Fruit fly (Drosophila melanogaster) whole organism, embryonic: Measurements from ENCODE around the gene orion.

Source experiments
- B-H2 ChIP-seq: fragments of 200-800 bp; sonication (Bioruptor generic); optimal IDR thresholded peaks from 2 replicates; lab custom pipeline; 2018; ENCODE audit warnings: missing biosample characterization, mild to moderate bottlenecking, missing genetic modification characterization
- CG11456 ChIP-seq: fragments of 200-800 bp; sonication (Bioruptor generic); IDR thresholded peaks from 3 replicates; pipeline ENCODE4 v1.3.6; 2022; ENCODE audit warnings: missing biosample characterization, missing genetic modification characterization
- CG11723 ChIP-seq: fragments of 200-800 bp; sonication (Bioruptor generic); optimal IDR thresholded peaks from 2 replicates; lab custom pipeline; 2017; ENCODE audit warnings: missing biosample characterization, mild to moderate bottlenecking, missing genetic modification characterization
- CG14014 ChIP-seq: fragments of 200-800 bp; sonication (Bioruptor generic); IDR thresholded peaks from 2 replicates; pipeline ENCODE4 v1.3.6; 2022; ENCODE audit warnings: missing biosample characterization, missing genetic modification characterization
- CG16779 ChIP-seq: fragments of 200-800 bp; sonication (Bioruptor generic); IDR thresholded peaks from 2 replicates; pipeline ENCODE4 v1.3.6; 2022; ENCODE audit warnings: missing biosample characterization, missing genetic modification characterization
- CG17186 ChIP-seq: fragments of 200-800 bp; sonication (Bioruptor generic); optimal IDR thresholded peaks from 3 replicates; lab custom pipeline; 2017; ENCODE audit warnings: missing biosample characterization, missing genetic modification reagents, missing genetic modification characterization
- CG2678 ChIP-seq: fragments of 200-800 bp; sonication (Bioruptor generic); optimal IDR thresholded peaks from 3 replicates; lab custom pipeline; 2019; ENCODE audit warnings: missing biosample characterization, mild to moderate bottlenecking, missing genetic modification characterization, moderate library complexity
- CG3163 ChIP-seq: fragments of 200-800 bp; sonication (Bioruptor generic); optimal IDR thresholded peaks from 3 replicates; lab custom pipeline; 2016; ENCODE audit warnings: missing biosample characterization, missing genetic modification characterization
- CG3726 ChIP-seq: fragments of 200-800 bp; sonication (Bioruptor generic); IDR thresholded peaks from 3 replicates; pipeline ENCODE4, ENCODE4 v1.3.6; 2022; ENCODE audit warnings: missing biosample characterization, missing genetic modification characterization
- CG7786 ChIP-seq: fragments of 200-800 bp; sonication (Bioruptor generic); optimal IDR thresholded peaks from 2 replicates; lab custom pipeline; 2016; ENCODE audit warnings: missing biosample characterization, missing genetic modification characterization
- CG7839 ChIP-seq: fragments of 200-800 bp; sonication (Bioruptor generic); optimal IDR thresholded peaks from 3 replicates; lab custom pipeline; 2018; ENCODE audit warnings: missing biosample characterization, mild to moderate bottlenecking, missing genetic modification characterization, moderate library complexity
- CG8290 ChIP-seq, 3 experiments: fragments of 200-800 bp; sonication (Bioruptor generic); optimal IDR thresholded peaks; 2 replicates each; lab custom pipeline; 2016 to 2019; ENCODE audit warnings: missing biosample characterization in 3 of 3, missing genetic modification characterization in 3 of 3, mild to moderate bottlenecking in 2 of 3, moderate library complexity in 1 of 3
- D19B ChIP-seq: fragments of 200-800 bp; sonication (Bioruptor generic); optimal IDR thresholded peaks from 2 replicates; lab custom pipeline; 2017; ENCODE audit warnings: missing biosample characterization, mild to moderate bottlenecking, missing genetic modification characterization
- Doc3 ChIP-seq: fragments of 200-800 bp; sonication (Bioruptor generic); IDR thresholded peaks from 3 replicates; pipeline ENCODE4 v1.3.6; 2022; ENCODE audit warnings: missing biosample characterization, missing genetic modification characterization; ENCODE audit not compliant: partially characterized antibody
- Drgx ChIP-seq: fragments of 200-800 bp; sonication (Bioruptor generic); IDR thresholded peaks from 2 replicates; pipeline ENCODE4 v1.3.6; 2022; ENCODE audit warnings: missing biosample characterization, missing genetic modification characterization
- Elba2 ChIP-seq: fragments of 200-800 bp; sonication (Bioruptor generic); optimal IDR thresholded peaks from 3 replicates; lab custom pipeline; 2016; ENCODE audit warnings: missing biosample characterization, missing genetic modification characterization
- Fer3 ChIP-seq: fragments of 200-800 bp; sonication (Bioruptor generic); optimal IDR thresholded peaks from 2 replicates; lab custom pipeline; 2018; ENCODE audit warnings: missing biosample characterization, mild to moderate bottlenecking, missing genetic modification characterization, moderate library complexity
- Hsf ChIP-seq: fragments of 200-800 bp; sonication (Bioruptor generic); optimal IDR thresholded peaks from 3 replicates; lab custom pipeline; 2016; ENCODE audit warnings: missing biosample characterization, missing genetic modification characterization
- MBD-R2 ChIP-seq: fragments of 200-800 bp; sonication (Bioruptor generic); IDR thresholded peaks from 2 replicates; pipeline ENCODE4 v1.3.6; 2022; ENCODE audit warnings: missing biosample characterization, missing genetic modification characterization
- Oaz ChIP-seq: fragments of 200-800 bp; sonication (Bioruptor generic); IDR thresholded peaks from 2 replicates; pipeline ENCODE4 v1.3.6; 2022; ENCODE audit warnings: missing biosample characterization, missing genetic modification characterization
- Oli ChIP-seq: fragments of 200-800 bp; sonication (Bioruptor generic); optimal IDR thresholded peaks from 2 replicates; lab custom pipeline; 2018; ENCODE audit warnings: missing biosample characterization, mild to moderate bottlenecking, missing genetic modification characterization, moderate library complexity
- Opbp ChIP-seq: fragments of 200-800 bp; sonication (Bioruptor generic); IDR thresholded peaks from 3 replicates; pipeline ENCODE4 v1.3.6; 2022; ENCODE audit warnings: missing biosample characterization, missing genetic modification characterization; ENCODE audit not compliant: partially characterized antibody
- Pdp1 ChIP-seq, 2 experiments: fragments of 200-800 bp; sonication (Bioruptor generic); optimal IDR thresholded peaks; 3 replicates each; lab custom pipeline; 2016; ENCODE audit warnings: missing biosample characterization in 2 of 2, missing genetic modification characterization in 2 of 2, mild to moderate bottlenecking in 1 of 2, moderate library complexity in 1 of 2
- Side ChIP-seq: fragments of 200-800 bp; sonication (Bioruptor generic); optimal IDR thresholded peaks from 2 replicates; lab custom pipeline; 2016; ENCODE audit warnings: missing biosample characterization, missing genetic modification characterization
- Usf ChIP-seq: fragments of 200-800 bp; sonication (Bioruptor generic); optimal IDR thresholded peaks from 2 replicates; lab custom pipeline; 2017; ENCODE audit warnings: missing genotype, missing biosample characterization, missing genetic modification characterization
- Vsx1 ChIP-seq: fragments of 200-800 bp; sonication (Bioruptor generic); optimal IDR thresholded peaks from 2 replicates; lab custom pipeline; 2017; ENCODE audit warnings: missing biosample characterization, mild to moderate bottlenecking, missing genetic modification characterization, missing genetic modification reagents
- bcd ChIP-seq: fragments of 200-800 bp; sonication (Bioruptor generic); optimal IDR thresholded peaks from 2 replicates; lab custom pipeline; 2017; ENCODE audit warnings: missing biosample characterization, mild to moderate bottlenecking, missing genetic modification characterization
- chinmo ChIP-seq: fragments of 200-800 bp; sonication (Bioruptor generic); IDR thresholded peaks from 4 replicates; pipeline ENCODE4 v1.3.6; 2022; ENCODE audit warnings: missing biosample characterization, missing genetic modification characterization; ENCODE audit not compliant: partially characterized antibody
- croc ChIP-seq: fragments of 200-800 bp; sonication (Bioruptor generic); conservative IDR thresholded peaks from 3 replicates; pipeline ENCODE4 v1.3.6; 2022; ENCODE audit warnings: missing biosample characterization, missing genetic modification characterization
- dati ChIP-seq: fragments of 200-800 bp; sonication (Bioruptor generic); IDR thresholded peaks from 2 replicates; pipeline ENCODE4 v1.3.6; 2022; ENCODE audit warnings: missing biosample characterization, missing genetic modification characterization
- exex ChIP-seq: fragments of 200-800 bp; sonication (Bioruptor generic); optimal IDR thresholded peaks from 4 replicates; lab custom pipeline; 2018; ENCODE audit warnings: missing biosample characterization, mild to moderate bottlenecking, missing genetic modification characterization, moderate library complexity
- fd3F ChIP-seq: fragments of 200-800 bp; sonication (Bioruptor generic); optimal IDR thresholded peaks from 2 replicates; lab custom pipeline; 2018; ENCODE audit warnings: missing biosample characterization, mild to moderate bottlenecking, missing genetic modification characterization, moderate library complexity
- fd96Cb ChIP-seq: fragments of 200-800 bp; sonication (Bioruptor generic); optimal IDR thresholded peaks from 2 replicates; lab custom pipeline; 2018; ENCODE audit warnings: missing biosample characterization, mild to moderate bottlenecking, missing genetic modification characterization, moderate library complexity
- hkb ChIP-seq, 2 experiments: fragments of 200-800 bp in 1 of 2; fragments of >200 bp in 1 of 2; sonication (Bioruptor generic) in 1 of 2; IDR thresholded peaks in 1 of 2; optimal IDR thresholded peaks in 1 of 2; 2 replicates each; pipeline versions ENCODE4 v1.3.6 to Lab custom; 2017 to 2022; ENCODE audit warnings: missing biosample characterization in 1 of 2, missing genetic modification characterization in 1 of 2
- lmd ChIP-seq: fragments of 200-800 bp; sonication (Bioruptor generic); IDR thresholded peaks from 2 replicates; pipeline ENCODE4 v1.3.6; 2022; ENCODE audit warnings: missing biosample characterization, missing genetic modification characterization
- lola ChIP-seq, 3 experiments: fragments of >200 bp in 2 of 3; fragments of 200-800 bp in 1 of 3; sonication (Bioruptor generic) in 1 of 3; optimal IDR thresholded peaks; 2 replicates each; lab custom pipeline; 2017 to 2019; ENCODE audit warnings: missing biosample characterization in 3 of 3, missing genetic modification characterization in 3 of 3, mild to moderate bottlenecking in 1 of 3, moderate library complexity in 1 of 3
- mld ChIP-seq: fragments of 200-800 bp; sonication (Bioruptor generic); IDR thresholded peaks from 3 replicates; pipeline ENCODE4 v1.3.6; 2022; ENCODE audit warnings: missing biosample characterization, missing genetic modification characterization; ENCODE audit not compliant: partially characterized antibody
- pan ChIP-seq, 4 experiments: fragments of >200 bp in 3 of 4; fragments of 200-800 bp in 1 of 4; sonication (Bioruptor generic) in 1 of 4; optimal IDR thresholded peaks in 3 of 4; IDR thresholded peaks in 1 of 4; 2 replicates each; pipeline versions ENCODE4 v1.3.6 to Lab custom; 2017 to 2022; ENCODE audit warnings: missing biosample characterization in 2 of 4, missing genetic modification characterization in 2 of 4, mixed read lengths in 1 of 4
- pfk ChIP-seq: fragments of 200-800 bp; sonication (Bioruptor generic); optimal IDR thresholded peaks from 2 replicates; lab custom pipeline; 2018; ENCODE audit warnings: missing biosample characterization, mild to moderate bottlenecking, missing genetic modification characterization, moderate library complexity
- prd ChIP-seq, 3 experiments: fragments of >200 bp in 2 of 3; fragments of 200-800 bp in 1 of 3; sonication (Bioruptor generic) in 1 of 3; optimal IDR thresholded peaks in 2 of 3; IDR thresholded peaks in 1 of 3; 2 replicates in 2 of 3; 3 replicates in 1 of 3; pipeline versions ENCODE4 v1.3.6 to Lab custom; 2017 to 2022; ENCODE audit warnings: missing biosample characterization in 1 of 3, missing genetic modification characterization in 1 of 3
- pum ChIP-seq: fragments of 200-800 bp; sonication (Bioruptor generic); optimal IDR thresholded peaks from 2 replicates; lab custom pipeline; 2016; ENCODE audit warnings: missing biosample characterization, missing genetic modification characterization
- sd ChIP-seq: fragments of 200-800 bp; sonication (Bioruptor generic); optimal IDR thresholded peaks from 3 replicates; lab custom pipeline; 2018; ENCODE audit warnings: missing biosample characterization, mild to moderate bottlenecking, missing genetic modification characterization, moderate library complexity
- sr ChIP-seq: fragments of 200-800 bp; sonication (Bioruptor generic); IDR thresholded peaks from 3 replicates; pipeline ENCODE4 v1.3.6; 2022; ENCODE audit warnings: missing biosample characterization, missing genetic modification characterization
- tio ChIP-seq: fragments of 200-800 bp; sonication (Bioruptor generic); optimal IDR thresholded peaks from 2 replicates; lab custom pipeline; 2017; ENCODE audit warnings: missing biosample characterization, missing genetic modification characterization, inconsistent platforms
- toy ChIP-seq: fragments of 200-800 bp; sonication (Bioruptor generic); IDR thresholded peaks from 2 replicates; pipeline ENCODE4 v1.3.6; 2022; ENCODE audit warnings: missing biosample characterization, missing genetic modification characterization
- wor ChIP-seq: fragments of 200-800 bp; sonication (Bioruptor generic); IDR thresholded peaks from 2 replicates; pipeline ENCODE4 v1.3.6; 2022; ENCODE audit warnings: missing biosample characterization, missing genetic modification characterization

orion gene

dm6 chrX:7933210-7933915 lies 13.3 kb downstream of the orion start, which contains the start of the genes Dhdds and RpS14a (continued):
- TF ChIP-seq B-H2 = no peak
- peak; percentile 47 for TF ChIP-seq D19B
- no peak for TF ChIP-seq chinmo (GFP tag; lab: Robert Waterston, UW)
- peak; percentile 16 for TF ChIP-seq fd3F (GFP tag; lab: Kevin White, UChicago)
- peak; percentile 24 for TF ChIP-seq Fer3
- peak; percentile 52; the same call in 1 of the 3 replicates for TF ChIP-seq CG11456
- no peak for TF ChIP-seq tio (GFP tag; lab: Kevin White, UChicago)
- TF ChIP-seq Doc3 = peak; percentile 69; the same call in 2 of the 3 replicates
- TF ChIP-seq CG8290 (GFP tag; optimal IDR thresholded peaks at IDR 0.05; lab: Kevin White, UChicago) = peak; percentile 56
- TF ChIP-seq CG8290 (tag; optimal IDR thresholded peaks at IDR 0.05; lab: Kevin White, UChicago) = peak; percentile 17 to 35
- TF ChIP-seq CG11723 (GFP tag; lab: Kevin White, UChicago) = peak; percentile 55
- no peak for TF ChIP-seq pum (GFP tag; lab: Kevin White, UChicago)
- peak; percentile 10; the same call in 1 of the 2 replicates for TF ChIP-seq CG14014 (GFP tag; lab: Robert Waterston, UW)
- no peak for TF ChIP-seq croc (GFP tag; lab: Robert Waterston, UW)
- no peak for TF ChIP-seq CG3726 (GFP tag; lab: Robert Waterston, UW)
- peak; percentile 33 for TF ChIP-seq Oli (tag; lab: Kevin White, UChicago)
- no peak for TF ChIP-seq fd96Cb (tag; lab: Kevin White, UChicago)
- TF ChIP-seq Vsx1 = peak; percentile 54
- TF ChIP-seq lola (GFP tag; optimal IDR thresholded peaks at IDR 0.05; lab: Kevin White, UChicago) = peak in 1 of 3 experiments; percentile 52
- peak; percentile 41 for TF ChIP-seq pfk (GFP tag; lab: Kevin White, UChicago)
- TF ChIP-seq CG2678 (tag; lab: Kevin White, UChicago) = no peak
- peak; percentile 28 to 48 for TF ChIP-seq Pdp1 (GFP tag; optimal IDR thresholded peaks at IDR 0.05; lab: Kevin White, UChicago)
- TF ChIP-seq bcd (GFP tag; lab: Kevin White, UChicago) = peak; percentile 88
- TF ChIP-seq Elba2 = peak; percentile 25
- TF ChIP-seq Opbp (GFP tag; lab: Robert Waterston, UW) = peak; percentile 68
- peak; percentile 9 for TF ChIP-seq sd
- peak; percentile 95 for TF ChIP-seq hkb (optimal IDR thresholded peaks at IDR 0.05; lab: Kevin White, UChicago)
- peak; percentile 46; the same call in 1 of the 2 replicates for TF ChIP-seq hkb (GFP tag; IDR thresholded peaks at IDR 0.05; lab: Robert Waterston, UW)
- TF ChIP-seq mld (GFP tag; lab: Robert Waterston, UW) = no peak
- no peak for TF ChIP-seq toy (GFP tag; lab: Robert Waterston, UW)
- no peak for TF ChIP-seq sr (GFP tag; lab: Robert Waterston, UW)
- no peak for TF ChIP-seq CG3163 (GFP tag; lab: Kevin White, UChicago)
- peak; percentile 40 for TF ChIP-seq CG7839 (tag; lab: Kevin White, UChicago)
- no peak for TF ChIP-seq exex (tag; lab: Kevin White, UChicago)
- no peak for TF ChIP-seq wor (GFP tag; lab: Robert Waterston, UW)
- TF ChIP-seq Oaz (GFP tag; lab: Robert Waterston, UW) = no peak
- no peak for TF ChIP-seq lmd (GFP tag; lab: Robert Waterston, UW)
- TF ChIP-seq Usf (GFP tag; lab: Kevin White, UChicago) = peak; percentile 44
- TF ChIP-seq prd (optimal IDR thresholded peaks at IDR 0.05; lab: Kevin White, UChicago) = no peak
- TF ChIP-seq prd (GFP tag; IDR thresholded peaks at IDR 0.05; lab: Robert Waterston, UW) = peak; percentile 5; the same call in 1 of the 3 replicates
- TF ChIP-seq dati (GFP tag; lab: Robert Waterston, UW) = no peak
- TF ChIP-seq Drgx (GFP tag; lab: Robert Waterston, UW) = no peak
- TF ChIP-seq CG7786 = peak; percentile 25
- peak; percentile 49; the same call in 1 of the 2 replicates for TF ChIP-seq MBD-R2
- TF ChIP-seq Side (GFP tag; lab: Kevin White, UChicago) = peak; percentile 45
- TF ChIP-seq pan (optimal IDR thresholded peaks at IDR 0.05; lab: Kevin White, UChicago) = no peak
- TF ChIP-seq pan (GFP tag; optimal IDR thresholded peaks at IDR 0.05 in 1 of 2, IDR thresholded peaks at IDR 0.05 in 1 of 2) = peak in 1 of 2 experiments; percentile 26
- TF ChIP-seq CG16779 (GFP tag; lab: Robert Waterston, UW) = no peak
- TF ChIP-seq CG17186 = peak; percentile 61
- TF ChIP-seq Hsf (GFP tag; lab: Kevin White, UChicago) = peak; percentile 54
